Fruit fly (Drosophila melanogaster) whole organism, embryonic: Measurements from ENCODE around the gene CG15877.

Source experiments
- Atf6 ChIP-seq: fragments of 200-800 bp; sonication (Bioruptor generic); IDR thresholded peaks from 2 replicates; pipeline ENCODE4 v1.3.6; 2022; ENCODE audit warnings: missing biosample characterization, missing genetic modification characterization
- CG1024 ChIP-seq: fragments of 200-800 bp; sonication (Bioruptor generic); IDR thresholded peaks from 2 replicates; pipeline ENCODE4 v1.3.6; 2022; ENCODE audit warnings: missing biosample characterization, missing genetic modification characterization
- CG11085 ChIP-seq: fragments of 200-800 bp; sonication (Bioruptor generic); IDR thresholded peaks from 2 replicates; pipeline ENCODE4 v1.3.6; 2022; ENCODE audit warnings: missing biosample characterization, missing genetic modification characterization
- CG13624 ChIP-seq: fragments of 200-800 bp; sonication (Bioruptor generic); optimal IDR thresholded peaks from 2 replicates; lab custom pipeline; 2016; ENCODE audit warnings: missing biosample characterization, missing genetic modification characterization
- CG15011 ChIP-seq: fragments of 200-800 bp; sonication (Bioruptor generic); optimal IDR thresholded peaks from 3 replicates; lab custom pipeline; 2018; ENCODE audit warnings: missing biosample characterization, mild to moderate bottlenecking, missing genetic modification characterization
- CG15073 ChIP-seq: fragments of 200-800 bp; sonication (Bioruptor generic); optimal IDR thresholded peaks from 2 replicates; lab custom pipeline; 2016; ENCODE audit warnings: missing biosample characterization, missing genetic modification characterization
- CG15479 ChIP-seq: fragments of 200-800 bp; sonication (Bioruptor generic); optimal IDR thresholded peaks from 3 replicates; lab custom pipeline; 2019; ENCODE audit warnings: missing biosample characterization, mild to moderate bottlenecking, missing genetic modification characterization, moderate library complexity
- CG1603 ChIP-seq: fragments of 200-800 bp; sonication (Bioruptor generic); optimal IDR thresholded peaks from 2 replicates; lab custom pipeline; 2019; ENCODE audit warnings: missing biosample characterization, mild to moderate bottlenecking, missing genetic modification characterization, moderate library complexity
- CG16813 ChIP-seq: fragments of 200-800 bp; sonication (Bioruptor generic); IDR thresholded peaks from 3 replicates; pipeline ENCODE4 v1.3.6; 2022; ENCODE audit warnings: missing biosample characterization, missing genetic modification characterization; ENCODE audit not compliant: partially characterized antibody
- CG16815 ChIP-seq: fragments of 200-800 bp; sonication (Bioruptor generic); optimal IDR thresholded peaks from 3 replicates; lab custom pipeline; 2017; ENCODE audit warnings: missing biosample characterization, mild to moderate bottlenecking, missing genetic modification characterization
- CG17829 ChIP-seq: fragments of 200-800 bp; optimal IDR thresholded peaks from 2 replicates; lab custom pipeline; 2019; ENCODE audit warnings: missing biosample characterization, mild to moderate bottlenecking, missing genetic modification characterization, moderate library complexity
- CG17912 ChIP-seq: fragments of 200-800 bp; sonication (Bioruptor generic); optimal IDR thresholded peaks from 2 replicates; lab custom pipeline; 2018; ENCODE audit warnings: missing biosample characterization, mild to moderate bottlenecking, missing genetic modification characterization
- CG18262 ChIP-seq: fragments of 200-800 bp; optimal IDR thresholded peaks from 3 replicates; lab custom pipeline; 2019; ENCODE audit warnings: missing biosample characterization, mild to moderate bottlenecking, missing genetic modification characterization, moderate library complexity
- CG31224 ChIP-seq: fragments of 200-800 bp; sonication (Bioruptor generic); IDR thresholded peaks from 2 replicates; pipeline ENCODE4 v1.3.6; 2022; ENCODE audit warnings: missing biosample characterization, missing genetic modification characterization
- CG31441 ChIP-seq: fragments of 200-800 bp; sonication (Bioruptor generic); IDR thresholded peaks from 2 replicates; pipeline ENCODE4 v1.3.6; 2022; ENCODE audit warnings: missing biosample characterization, missing genetic modification characterization
- CG3163 ChIP-seq: fragments of 200-800 bp; sonication (Bioruptor generic); optimal IDR thresholded peaks from 3 replicates; lab custom pipeline; 2016; ENCODE audit warnings: missing biosample characterization, missing genetic modification characterization
- CG3726 ChIP-seq: fragments of 200-800 bp; sonication (Bioruptor generic); IDR thresholded peaks from 3 replicates; pipeline ENCODE4, ENCODE4 v1.3.6; 2022; ENCODE audit warnings: missing biosample characterization, missing genetic modification characterization
- CG4282 ChIP-seq: fragments of 200-800 bp; sonication (Bioruptor generic); optimal IDR thresholded peaks from 2 replicates; lab custom pipeline; 2016; ENCODE audit warnings: missing biosample characterization, missing genetic modification characterization
- CG5953 ChIP-seq: fragments of 200-800 bp; sonication (Bioruptor generic); IDR thresholded peaks from 2 replicates; pipeline ENCODE4 v1.3.6; 2022; ENCODE audit warnings: missing biosample characterization, missing genetic modification characterization
- CG6654 ChIP-seq: fragments of 200-800 bp; sonication (Bioruptor generic); optimal IDR thresholded peaks from 2 replicates; lab custom pipeline; 2017; ENCODE audit warnings: missing biosample characterization, mild to moderate bottlenecking, missing genetic modification characterization
- CG8924 ChIP-seq: fragments of 200-800 bp; optimal IDR thresholded peaks from 3 replicates; lab custom pipeline; 2019; ENCODE audit warnings: missing biosample characterization, mild to moderate bottlenecking, missing genetic modification characterization, moderate library complexity
- CG9215 ChIP-seq: fragments of 200-800 bp; sonication (Bioruptor generic); IDR thresholded peaks from 2 replicates; pipeline ENCODE4 v1.3.6; 2022; ENCODE audit warnings: missing biosample characterization, missing genetic modification characterization
- E2f1 ChIP-seq: fragments of 200-800 bp; sonication (Bioruptor generic); IDR thresholded peaks from 2 replicates; pipeline ENCODE4 v1.3.6; 2022; ENCODE audit warnings: missing biosample characterization, missing genetic modification characterization
- GATAe ChIP-seq: fragments of 200-800 bp; sonication (Bioruptor generic); conservative IDR thresholded peaks from 2 replicates; pipeline ENCODE4 v1.3.6; 2022; ENCODE audit warnings: missing biosample characterization, missing genetic modification characterization
- Hr3 ChIP-seq: fragments of 200-800 bp; sonication (Bioruptor generic); optimal IDR thresholded peaks from 3 replicates; lab custom pipeline; 2016; ENCODE audit warnings: missing biosample characterization, missing genetic modification characterization
- Hr78 ChIP-seq, 2 experiments: fragments of 200-800 bp in 1 of 2; fragments of >200 bp in 1 of 2; sonication (Bioruptor generic) in 1 of 2; optimal IDR thresholded peaks; 2 replicates each; lab custom pipeline; 2017 to 2019; ENCODE audit warnings: missing biosample characterization in 2 of 2, missing genetic modification characterization in 2 of 2, mild to moderate bottlenecking in 1 of 2, moderate library complexity in 1 of 2
- Hsf ChIP-seq: fragments of 200-800 bp; sonication (Bioruptor generic); optimal IDR thresholded peaks from 3 replicates; lab custom pipeline; 2016; ENCODE audit warnings: missing biosample characterization, missing genetic modification characterization
- Neu2 ChIP-seq: fragments of 200-800 bp; sonication (Bioruptor generic); optimal IDR thresholded peaks from 3 replicates; lab custom pipeline; 2016; ENCODE audit warnings: missing biosample characterization, missing genetic modification characterization, borderline replicate concordance
- Sry-β ChIP-seq: fragments of 200-800 bp; sonication (Bioruptor generic); optimal IDR thresholded peaks from 2 replicates; lab custom pipeline; 2018; ENCODE audit warnings: missing biosample characterization, mild to moderate bottlenecking, missing genetic modification characterization, moderate library complexity
- ash1 ChIP-seq: fragments of 200-800 bp; sonication (Bioruptor generic); optimal IDR thresholded peaks from 2 replicates; lab custom pipeline; 2018; ENCODE audit warnings: missing biosample characterization, mild to moderate bottlenecking, missing genetic modification characterization
- corto ChIP-seq: fragments of 200-800 bp; sonication (Bioruptor generic); optimal IDR thresholded peaks from 2 replicates; lab custom pipeline; 2016; ENCODE audit warnings: missing biosample characterization, mild to moderate bottlenecking, missing genetic modification characterization, moderate library complexity
- croc ChIP-seq: fragments of 200-800 bp; sonication (Bioruptor generic); conservative IDR thresholded peaks from 3 replicates; pipeline ENCODE4 v1.3.6; 2022; ENCODE audit warnings: missing biosample characterization, missing genetic modification characterization
- crol ChIP-seq: fragments of 200-800 bp; sonication (Bioruptor generic); IDR thresholded peaks from 2 replicates; pipeline ENCODE4 v1.3.6; 2022; ENCODE audit warnings: missing biosample characterization, missing genetic modification characterization
- disco-r ChIP-seq: fragments of 200-800 bp; sonication (Bioruptor generic); optimal IDR thresholded peaks from 2 replicates; lab custom pipeline; 2016; ENCODE audit warnings: missing biosample characterization, missing genetic modification characterization
- esg ChIP-seq: fragments of 200-800 bp; sonication (Bioruptor generic); conservative IDR thresholded peaks from 2 replicates; pipeline ENCODE4 v1.3.6; 2022; ENCODE audit warnings: missing biosample characterization, missing genetic modification characterization
- ham ChIP-seq: fragments of 200-800 bp; sonication (Bioruptor generic); IDR thresholded peaks from 2 replicates; pipeline ENCODE4 v1.3.6; 2022; ENCODE audit warnings: missing biosample characterization, missing genetic modification characterization
- hbn ChIP-seq: fragments of 200-800 bp; sonication (Bioruptor generic); IDR thresholded peaks from 2 replicates; pipeline ENCODE4 v1.3.6; 2022; ENCODE audit warnings: missing biosample characterization, missing genetic modification characterization; ENCODE audit not compliant: partially characterized antibody
- knrl ChIP-seq: fragments of 200-800 bp; sonication (Bioruptor generic); IDR thresholded peaks from 3 replicates; pipeline ENCODE4 v1.3.6; 2022; ENCODE audit warnings: missing biosample characterization, missing genetic modification characterization; ENCODE audit not compliant: partially characterized antibody
- lbe ChIP-seq: fragments of 200-800 bp; sonication (Bioruptor generic); optimal IDR thresholded peaks from 2 replicates; lab custom pipeline; 2016; ENCODE audit warnings: missing biosample characterization, mild to moderate bottlenecking, missing genetic modification characterization
- lmd ChIP-seq: fragments of 200-800 bp; sonication (Bioruptor generic); IDR thresholded peaks from 2 replicates; pipeline ENCODE4 v1.3.6; 2022; ENCODE audit warnings: missing biosample characterization, missing genetic modification characterization
- nerfin-2 ChIP-seq: fragments of 200-800 bp; sonication (Bioruptor generic); IDR thresholded peaks from 2 replicates; pipeline ENCODE4 v1.3.6; 2022; ENCODE audit warnings: missing biosample characterization, missing genetic modification characterization; ENCODE audit not compliant: partially characterized antibody
- onecut ChIP-seq: fragments of 200-800 bp; sonication (Bioruptor generic); IDR thresholded peaks from 2 replicates; pipeline ENCODE4 v1.3.6; 2022; ENCODE audit warnings: missing biosample characterization, missing genetic modification characterization
- org-1 ChIP-seq: fragments of 200-800 bp; sonication (Bioruptor generic); optimal IDR thresholded peaks from 2 replicates; lab custom pipeline; 2017; ENCODE audit warnings: missing biosample characterization, missing genetic modification characterization
- otp ChIP-seq: fragments of 200-800 bp; sonication (Bioruptor generic); IDR thresholded peaks from 3 replicates; pipeline ENCODE4, ENCODE4 v1.3.6; 2022; ENCODE audit warnings: missing biosample characterization, missing genetic modification characterization
- ranshi ChIP-seq: fragments of 200-800 bp; sonication (Bioruptor generic); IDR thresholded peaks from 2 replicates; pipeline ENCODE4 v1.3.6; 2022; ENCODE audit warnings: missing biosample characterization, missing genetic modification characterization
- salm ChIP-seq: fragments of 200-800 bp; sonication (Bioruptor generic); optimal IDR thresholded peaks from 2 replicates; lab custom pipeline; 2018; ENCODE audit warnings: missing biosample characterization, mild to moderate bottlenecking, missing genetic modification characterization
- schlank ChIP-seq: fragments of 200-800 bp; sonication (Bioruptor generic); optimal IDR thresholded peaks from 2 replicates; lab custom pipeline; 2018; ENCODE audit warnings: missing biosample characterization, mild to moderate bottlenecking, missing genetic modification characterization
- sd ChIP-seq: fragments of 200-800 bp; sonication (Bioruptor generic); optimal IDR thresholded peaks from 3 replicates; lab custom pipeline; 2018; ENCODE audit warnings: missing biosample characterization, mild to moderate bottlenecking, missing genetic modification characterization, moderate library complexity
- sqz ChIP-seq: fragments of 200-800 bp; sonication (Bioruptor generic); optimal IDR thresholded peaks from 3 replicates; lab custom pipeline; 2018; ENCODE audit warnings: missing biosample characterization, mild to moderate bottlenecking, missing genetic modification characterization
- tin ChIP-seq: fragments of 200-800 bp; sonication (Bioruptor generic); optimal IDR thresholded peaks from 3 replicates; lab custom pipeline; 2016; ENCODE audit warnings: missing biosample characterization, missing genetic modification characterization
- yki ChIP-seq: fragments of >200 bp; optimal IDR thresholded peaks from 3 replicates; lab custom pipeline; 2018

Gene CG15877

dm6 chr3L:2377114-2377783, at the start of gene CG15877, which contains the start of gene Svil (continued):
- TF ChIP-seq nerfin-2 (GFP tag; lab: Robert Waterston, UW) (0 out of 2 replicates have a peak, but pooled peaks have one; percentile 19), CG11085 (no peak), Hr78 (GFP tag; optimal IDR thresholded peaks at IDR 0.05; lab: Kevin White, UChicago) (no peak), CG17829 (tag; lab: Kevin White, UChicago) (peak; percentile 2), corto (GFP tag; lab: Kevin White, UChicago) (no peak), crol (GFP tag; lab: Robert Waterston, UW) (no peak), CG9215 (GFP tag; lab: Robert Waterston, UW) (no peak), CG8924 (tag; lab: Kevin White, UChicago) (no peak), sd (tag; lab: Kevin White, UChicago) (no peak), CG5953 (GFP tag; lab: Robert Waterston, UW) (no peak), CG15011 (no peak), CG3163 (GFP tag; lab: Kevin White, UChicago) (no peak), salm (tag; lab: Kevin White, UChicago) (no peak), onecut (GFP tag; lab: Robert Waterston, UW) (no peak), schlank (tag; lab: Kevin White, UChicago) (no peak), croc (GFP tag; lab: Robert Waterston, UW) (no peak), hbn (GFP tag; lab: Robert Waterston, UW) (no peak), CG16815 (GFP tag; lab: Kevin White, UChicago) (no peak), lmd (peak; percentile 10; the same call in 1 of the 2 replicates), Atf6 (no peak), Neu2 (GFP tag; lab: Kevin White, UChicago) (no peak), CG15073 (no peak), CG13624 (GFP tag; lab: Kevin White, UChicago) (peak; percentile 22), CG3726 (GFP tag; lab: Robert Waterston, UW) (no peak), CG31441 (GFP tag; lab: Robert Waterston, UW) (no peak), CG4282 (GFP tag; lab: Kevin White, UChicago) (no peak), Sry-β (GFP tag; lab: Kevin White, UChicago) (peak; percentile 53), org-1 (GFP tag; lab: Kevin White, UChicago) (no peak), CG15479 (GFP tag; lab: Kevin White, UChicago) (no peak), disco-r (no peak), GATAe (GFP tag; lab: Robert Waterston, UW) (no peak), tin (no peak), yki (lab: Kevin White, UChicago) (no peak), ranshi (GFP tag; lab: Robert Waterston, UW) (no peak), knrl (GFP tag; lab: Robert Waterston, UW) (0 out of 3 replicates have a peak, but pooled peaks have one; percentile 30), ash1 (GFP tag; lab: Kevin White, UChicago) (no peak), Hr3 (no peak), Hsf (no peak), CG1603 (tag; lab: Kevin White, UChicago) (peak; percentile 72), CG6654 (GFP tag; lab: Kevin White, UChicago) (no peak), E2f1 (GFP tag; lab: Robert Waterston, UW) (no peak), ham (GFP tag; lab: Robert Waterston, UW) (no peak), CG31224 (GFP tag; lab: Robert Waterston, UW) (no peak), CG1024 (0 out of 2 replicates have a peak, but pooled peaks have one; percentile 2), sqz (GFP tag; lab: Kevin White, UChicago) (no peak), CG18262 (tag; lab: Kevin White, UChicago) (no peak), otp (GFP tag; lab: Robert Waterston, UW) (no peak), lbe (GFP tag; lab: Kevin White, UChicago) (no peak), CG17912 (GFP tag; lab: Kevin White, UChicago) (no peak), esg (no peak), CG16813 (peak; percentile 44; the same call in 1 of the 3 replicates)
